Worm (Caenorhabditis elegans) whole organism, L3 larva: ENCODE data around the gene scav-2.

Source experiments
- ZK546.5 ChIP-seq: sonication (generic microtip); optimal IDR thresholded peaks from 2 replicates; lab custom pipeline; 2017; ENCODE audit warnings: missing biosample characterization, missing genetic modification characterization
- ama-1 ChIP-seq: fragments of 150-350 bp; optimal IDR thresholded peaks from 2 replicates; lab custom pipeline; 2018
- ceh-28 ChIP-seq: fragments of 150-350 bp; optimal IDR thresholded peaks from 2 replicates; lab custom pipeline; 2014; ENCODE audit warnings: missing biosample characterization, missing genetic modification reagents, missing genetic modification characterization
- ceh-82 ChIP-seq: fragments of 150-350 bp; optimal IDR thresholded peaks from 2 replicates; lab custom pipeline; 2014; ENCODE audit warnings: missing biosample characterization, missing genetic modification characterization
- ceh-9 ChIP-seq: sonication (generic microtip); optimal IDR thresholded peaks from 2 replicates; lab custom pipeline; 2018; ENCODE audit warnings: missing biosample characterization, missing genetic modification characterization
- daf-12 ChIP-seq: fragments of 150-350 bp; optimal IDR thresholded peaks from 2 replicates; lab custom pipeline; 2014; ENCODE audit warnings: missing biosample characterization, missing genetic modification reagents, missing genetic modification characterization
- egl-5 ChIP-seq: fragments of 150-350 bp; optimal IDR thresholded peaks from 2 replicates; lab custom pipeline; 2017; ENCODE audit warnings: missing biosample characterization, missing genetic modification reagents, missing genetic modification characterization, inconsistent platforms
- elt-1 ChIP-seq: fragments of 150-350 bp; optimal IDR thresholded peaks from 2 replicates; lab custom pipeline; 2014; ENCODE audit warnings: missing biosample characterization, missing genetic modification characterization
- elt-3 ChIP-seq, 3 experiments: fragments of 150-350 bp in 1 of 3; sonication (generic microtip) in 2 of 3; optimal IDR thresholded peaks; 2 replicates in 2 of 3; 4 replicates in 1 of 3; lab custom pipeline; 2014 to 2017; ENCODE audit warnings: missing biosample characterization in 3 of 3, missing genetic modification characterization in 3 of 3
- eor-1 ChIP-seq, 2 experiments: fragments of 150-350 bp; optimal IDR thresholded peaks; 2 replicates each; lab custom pipeline; 2014 to 2018; ENCODE audit warnings: missing biosample characterization in 2 of 2, missing genetic modification characterization in 2 of 2
- fkh-10 ChIP-seq: sonication (generic microtip); optimal IDR thresholded peaks from 2 replicates; lab custom pipeline; 2017; ENCODE audit warnings: missing biosample characterization, missing genetic modification reagents, missing genetic modification characterization
- fkh-2 ChIP-seq: fragments of 150-350 bp; optimal IDR thresholded peaks from 2 replicates; lab custom pipeline; 2014; ENCODE audit warnings: missing biosample characterization, missing genetic modification reagents, missing genetic modification characterization
- jun-1 ChIP-seq: fragments of 150-350 bp; optimal IDR thresholded peaks from 2 replicates; lab custom pipeline; 2014; ENCODE audit warnings: missing biosample characterization, missing genetic modification reagents, missing genetic modification characterization
- lin-15B ChIP-seq: fragments of 150-350 bp; optimal IDR thresholded peaks from 2 replicates; lab custom pipeline; 2014; ENCODE audit warnings: missing biosample characterization, missing genetic modification characterization
- lin-39 ChIP-seq: fragments of 150-350 bp; optimal IDR thresholded peaks from 2 replicates; lab custom pipeline; 2018; ENCODE audit warnings: missing biosample characterization, missing genetic modification reagents, missing genetic modification characterization
- lsy-12 ChIP-seq: sonication (generic microtip); optimal IDR thresholded peaks from 2 replicates; lab custom pipeline; 2016; ENCODE audit warnings: mild to moderate bottlenecking, missing genetic modification characterization, missing compliant biosample characterization
- mdl-1 ChIP-seq: fragments of 150-350 bp; optimal IDR thresholded peaks from 2 replicates; lab custom pipeline; 2014; ENCODE audit warnings: missing biosample characterization, missing genetic modification characterization
- mml-1 ChIP-seq: fragments of 150-350 bp; sonication (generic microtip); optimal IDR thresholded peaks from 3 replicates; lab custom pipeline; 2014; ENCODE audit warnings: missing biosample characterization, missing genetic modification characterization
- nfya-1 ChIP-seq: sonication (generic microtip); optimal IDR thresholded peaks from 2 replicates; lab custom pipeline; 2017; ENCODE audit warnings: missing genetic modification characterization, mild to moderate bottlenecking, missing compliant biosample characterization, antibody characterized with exemption, moderate library complexity; ENCODE audit not compliant: insufficient read depth
- nhr-11 ChIP-seq: fragments of 150-350 bp; optimal IDR thresholded peaks from 2 replicates; lab custom pipeline; 2014; ENCODE audit warnings: missing biosample characterization, missing genetic modification characterization
- nhr-12 ChIP-seq: fragments of 150-350 bp; optimal IDR thresholded peaks from 2 replicates; lab custom pipeline; 2014; ENCODE audit warnings: missing biosample characterization, missing genetic modification characterization
- nhr-23 ChIP-seq: fragments of 150-350 bp; optimal IDR thresholded peaks from 2 replicates; lab custom pipeline; 2014; ENCODE audit warnings: missing biosample characterization, missing genetic modification reagents, missing genetic modification characterization
- nhr-237 ChIP-seq: fragments of 150-350 bp; optimal IDR thresholded peaks from 2 replicates; lab custom pipeline; 2014; ENCODE audit warnings: missing biosample characterization, missing genetic modification characterization
- nhr-43 ChIP-seq: sonication (generic microtip); optimal IDR thresholded peaks from 2 replicates; lab custom pipeline; 2016; ENCODE audit warnings: mild to moderate bottlenecking, missing genetic modification characterization, missing compliant biosample characterization; ENCODE audit not compliant: poor library complexity, severe bottlenecking
- nhr-67 ChIP-seq: fragments of 150-350 bp; optimal IDR thresholded peaks from 2 replicates; lab custom pipeline; 2014; ENCODE audit warnings: missing biosample characterization, missing genetic modification characterization
- nhr-77 ChIP-seq: fragments of 150-350 bp; optimal IDR thresholded peaks from 2 replicates; lab custom pipeline; 2014; ENCODE audit warnings: missing biosample characterization, missing genetic modification characterization
- pha-4 ChIP-seq: fragments of 150-350 bp; optimal IDR thresholded peaks from 2 replicates; lab custom pipeline; 2014; ENCODE audit warnings: missing biosample characterization, missing genetic modification reagents, missing genetic modification characterization
- pqm-1 ChIP-seq: fragments of 150-350 bp; optimal IDR thresholded peaks from 2 replicates; lab custom pipeline; 2017; ENCODE audit warnings: missing biosample characterization, missing genetic modification characterization, inconsistent platforms
- sea-2 ChIP-seq: fragments of 150-350 bp; sonication (generic microtip); optimal IDR thresholded peaks from 4 replicates; lab custom pipeline; 2014; ENCODE audit warnings: missing biosample characterization, missing genetic modification reagents, missing genetic modification characterization
- skn-1 ChIP-seq: fragments of 150-350 bp; optimal IDR thresholded peaks from 2 replicates; lab custom pipeline; 2014; ENCODE audit warnings: missing biosample characterization, missing genetic modification characterization
- snpc-4 ChIP-seq: fragments of 150-350 bp; optimal IDR thresholded peaks from 2 replicates; lab custom pipeline; 2014; ENCODE audit warnings: missing biosample characterization, missing genetic modification characterization
- tbx-2 ChIP-seq: sonication (generic microtip); optimal IDR thresholded peaks from 2 replicates; lab custom pipeline; 2016; ENCODE audit warnings: mild to moderate bottlenecking, missing genetic modification characterization, missing compliant biosample characterization
- unc-39 ChIP-seq: sonication (generic microtip); optimal IDR thresholded peaks from 4 replicates; lab custom pipeline; 2017; ENCODE audit warnings: missing biosample characterization, missing genetic modification characterization
- unc-62 ChIP-seq: fragments of 150-350 bp; sonication (generic microtip); optimal IDR thresholded peaks from 4 replicates; lab custom pipeline; 2014; ENCODE audit warnings: missing biosample characterization, missing genetic modification reagents, missing genetic modification characterization
- ztf-11 ChIP-seq: fragments of 150-350 bp; optimal IDR thresholded peaks from 2 replicates; lab custom pipeline; 2014; ENCODE audit warnings: missing biosample characterization, missing genetic modification characterization
- ztf-4 ChIP-seq: fragments of 150-350 bp; optimal IDR thresholded peaks from 2 replicates; lab custom pipeline; 2014; ENCODE audit warnings: missing biosample characterization, missing genetic modification characterization

The scav-2 gene

DNA sequence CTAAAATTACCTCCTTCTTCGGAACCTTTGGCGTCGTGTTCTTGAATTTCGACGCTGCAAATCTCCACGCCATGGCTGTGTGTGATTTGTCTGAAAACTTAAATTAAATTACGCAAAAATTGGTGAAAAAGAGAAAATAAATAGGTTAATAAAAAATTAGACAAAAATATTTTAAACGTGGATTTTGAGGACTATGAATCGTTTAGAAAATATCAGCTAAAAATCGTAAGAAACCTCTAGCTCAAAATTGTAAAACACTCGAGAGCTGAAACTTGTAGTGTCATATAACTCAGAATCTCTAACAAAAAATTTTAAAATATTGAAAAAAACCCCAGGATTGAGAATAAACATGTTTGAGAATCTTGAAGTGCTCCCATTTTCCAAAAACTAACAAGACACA lies 31.1 kb downstream of the scav-2 start, which contains the start of gene pod-1:
Gene pod-1 (minus strand): TSS at position 101 of the 400 bp plus-strand sequence.
- TF ChIP-seq tbx-2 (tag; lab: Kevin White, UChicago) (no peak), lsy-12 (tag; lab: Kevin White, UChicago) (no peak), ZK546.5 (no peak), daf-12 (no peak), jun-1 (no peak)

DNA sequence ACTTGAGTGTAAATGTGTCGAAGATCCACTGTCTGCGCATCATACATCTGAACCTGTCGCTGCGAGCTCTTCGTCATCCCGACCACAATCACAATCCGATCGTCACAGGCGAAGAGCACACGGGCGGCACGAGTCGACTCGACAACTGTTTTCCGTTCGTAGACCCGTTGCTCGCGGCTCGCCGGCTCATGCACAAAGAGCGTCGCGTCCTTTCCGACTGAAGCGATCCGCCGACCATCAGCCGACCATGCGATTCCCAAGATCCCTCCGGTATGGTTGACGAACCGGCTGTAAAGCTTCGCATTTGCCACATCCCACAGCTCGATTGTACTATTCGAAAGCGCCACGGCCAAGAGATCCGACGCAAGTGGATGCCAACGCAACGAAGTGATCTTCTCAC lies 36.7 kb downstream of the scav-2 start:
- TF ChIP-seq ceh-28 (no peak), mml-1 (tag; lab: Kevin White, UChicago) (no peak), nhr-12 (tag; lab: Kevin White, UChicago) (no peak), daf-12 (no peak), sea-2 (no peak), pqm-1 (no peak), mdl-1 (tag; lab: Kevin White, UChicago) (no peak), fkh-2 (tag; lab: Kevin White, UChicago) (no peak), eor-1 (tag; optimal IDR thresholded peaks at IDR 0.05; lab: Kevin White, UChicago) (no peak), elt-3 (tag; optimal IDR thresholded peaks at IDR 0.05; lab: Kevin White, UChicago) (no peak), ama-1 (lab: Kevin White, UChicago) (no peak), nhr-11 (tag; lab: Kevin White, UChicago) (no peak), lin-39 (no peak), elt-1 (tag; lab: Kevin White, UChicago) (no peak), ztf-4 (tag; lab: Kevin White, UChicago) (no peak), skn-1 (tag; lab: Kevin White, UChicago) (no peak)
- TF ChIP-seq, all 47 proteins: peak for 0

DNA sequence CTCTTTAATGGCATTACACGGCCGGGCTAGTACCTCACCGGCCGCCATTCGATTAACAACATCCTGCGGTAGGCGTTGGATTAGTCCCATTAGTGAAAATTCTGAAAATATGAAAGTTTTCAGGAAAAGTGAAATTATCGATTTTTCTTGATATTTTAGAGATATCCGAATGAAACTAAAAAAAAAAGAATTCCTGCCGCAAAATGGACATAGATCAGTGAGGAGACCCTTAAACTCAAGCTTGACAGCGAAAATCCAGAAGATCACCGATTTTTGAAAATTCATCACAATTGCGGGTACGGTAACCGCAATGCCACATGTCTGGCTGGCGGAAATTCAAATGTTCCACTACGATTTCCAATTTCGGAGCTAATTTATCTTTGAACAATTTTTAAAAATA lies 40.7 kb downstream of the scav-2 start, which contains the start of gene mlh-1:
Gene mlh-1 (minus strand): TSS at position 101 of the 400 bp plus-strand sequence.
- TF ChIP-seq ceh-28 (peak; percentile 15), ZK546.5 (no peak)

DNA sequence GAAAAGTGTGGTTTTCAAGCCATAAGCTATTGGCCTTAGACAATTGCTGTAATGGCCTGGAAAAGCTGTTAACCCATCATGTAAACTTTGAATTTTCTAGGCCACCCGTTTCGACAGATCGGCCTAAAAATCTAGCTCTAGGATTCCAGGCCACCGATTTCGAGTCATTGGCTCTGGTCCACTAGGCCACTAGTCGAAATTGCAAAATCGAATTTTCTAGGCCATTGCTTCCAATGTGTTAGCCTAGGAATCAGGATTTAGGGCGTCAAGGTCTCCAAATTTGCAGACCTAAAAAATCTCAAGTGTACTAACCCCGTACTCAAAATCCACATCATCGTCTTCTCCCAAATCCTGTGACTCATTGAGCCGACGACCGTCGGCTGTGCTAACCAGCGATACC lies 44.4 kb downstream of the scav-2 start:
- TF ChIP-seq nhr-11 (tag; lab: Kevin White, UChicago): no peak
- TF ChIP-seq nhr-23 (tag; lab: Kevin White, UChicago): no peak
- no peak for TF ChIP-seq ztf-11 (tag; lab: Kevin White, UChicago)
- no peak for TF ChIP-seq nhr-77 (tag; lab: Kevin White, UChicago)
- TF ChIP-seq lin-15B (tag; lab: Kevin White, UChicago): no peak
- no peak for TF ChIP-seq nhr-43 (tag; lab: Kevin White, UChicago)
- TF ChIP-seq ceh-9 (tag; lab: Kevin White, UChicago): no peak
- no peak for TF ChIP-seq ztf-4 (tag; lab: Kevin White, UChicago)
- TF ChIP-seq sea-2: no peak
- no peak for TF ChIP-seq ceh-28
- TF ChIP-seq egl-5 (tag; lab: Kevin White, UChicago): no peak
- TF ChIP-seq fkh-10 (GFP tag; lab: Kevin White, UChicago): no peak
- TF ChIP-seq mml-1 (tag; lab: Kevin White, UChicago): no peak
- TF ChIP-seq, all 47 proteins: peak for 0

DNA sequence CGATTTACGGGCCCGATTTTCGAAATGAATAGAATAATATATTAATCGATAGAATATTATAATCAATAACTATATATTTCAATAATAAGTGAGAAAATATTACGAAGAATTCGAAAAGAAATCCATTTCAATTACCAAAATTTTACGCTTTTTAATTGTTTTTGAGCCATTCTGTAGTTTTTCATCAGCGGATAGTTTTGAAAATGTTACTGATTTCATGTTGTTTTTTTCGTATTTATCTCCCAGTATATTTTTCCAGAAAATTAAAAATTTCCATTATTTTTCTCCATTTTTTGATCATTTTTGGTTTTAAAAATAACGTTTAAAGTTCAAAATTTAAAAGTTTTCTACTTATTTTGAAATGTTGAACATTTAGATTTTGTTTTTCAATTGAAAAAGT lies 49.4 kb downstream of the scav-2 start, which contains the start of gene T28A8.3:
Gene T28A8.3 (plus strand): TSS at position 301 of the 400 bp plus-strand sequence.
- TF ChIP-seq nhr-67 (tag; lab: Kevin White, UChicago) (no peak), ceh-82 (tag; lab: Kevin White, UChicago) (no peak), snpc-4 (tag; lab: Kevin White, UChicago) (no peak), ztf-4 (tag; lab: Kevin White, UChicago) (no peak), ZK546.5 (no peak), ceh-9 (tag; lab: Kevin White, UChicago) (no peak), fkh-2 (tag; lab: Kevin White, UChicago) (no peak), tbx-2 (tag; lab: Kevin White, UChicago) (no peak), nhr-237 (tag; lab: Kevin White, UChicago) (no peak), nhr-77 (tag; lab: Kevin White, UChicago) (no peak), nhr-11 (tag; lab: Kevin White, UChicago) (no peak), unc-62 (GFP tag; lab: Kevin White, UChicago) (no peak), nfya-1 (tag; lab: Kevin White, UChicago) (no peak), skn-1 (tag; lab: Kevin White, UChicago) (no peak), ama-1 (lab: Kevin White, UChicago) (no peak), pha-4 (no peak), mml-1 (tag; lab: Kevin White, UChicago) (no peak), mdl-1 (tag; lab: Kevin White, UChicago) (no peak), fkh-10 (GFP tag; lab: Kevin White, UChicago) (no peak), unc-39 (tag; lab: Kevin White, UChicago) (no peak)
- TF ChIP-seq, all 47 proteins: peak for 0
